Worm (Caenorhabditis elegans) whole organism, mixed stage, embryonic: ENCODE results near the gene hlh-30.

ENCODE experiments used
- blmp-1 ChIP-seq: fragments of 150-350 bp; optimal IDR thresholded peaks from 2 replicates; lab custom pipeline; 2014; ENCODE audit warnings: missing biosample characterization, missing genetic modification characterization
- elt-1 ChIP-seq: sonication (generic microtip); optimal IDR thresholded peaks from 2 replicates; lab custom pipeline; 2017; ENCODE audit warnings: missing genetic modification characterization, mild to moderate bottlenecking, missing compliant biosample characterization, antibody characterized with exemption, moderate library complexity, borderline replicate concordance; ENCODE audit not compliant: insufficient read depth
- flh-1 ChIP-seq: fragments of 200-800 bp; sonication (Bioruptor generic); optimal IDR thresholded peaks from 2 replicates; lab custom pipeline; 2018; ENCODE audit warnings: mild to moderate bottlenecking, missing genetic modification characterization, moderate library complexity, missing compliant biosample characterization
- mep-1 ChIP-seq: fragments of 150-350 bp; optimal IDR thresholded peaks from 2 replicates; lab custom pipeline; 2017; ENCODE audit warnings: missing biosample characterization, missing genetic modification reagents, missing genetic modification characterization, inconsistent platforms
- nhr-12 ChIP-seq: fragments of 150-350 bp; optimal IDR thresholded peaks from 2 replicates; lab custom pipeline; 2014; ENCODE audit warnings: missing biosample characterization, missing genetic modification characterization
- nhr-237 ChIP-seq: fragments of 150-350 bp; optimal IDR thresholded peaks from 2 replicates; lab custom pipeline; 2014; ENCODE audit warnings: missing biosample characterization, missing genetic modification characterization
- nhr-28 ChIP-seq: fragments of 150-350 bp; optimal IDR thresholded peaks from 2 replicates; lab custom pipeline; 2014; ENCODE audit warnings: missing biosample characterization, missing genetic modification characterization
- sem-2 ChIP-seq: fragments of 200-800 bp; sonication (Bioruptor generic); optimal IDR thresholded peaks from 2 replicates; lab custom pipeline; 2018; ENCODE audit warnings: mild to moderate bottlenecking, missing genetic modification characterization, missing compliant biosample characterization
- tbx-8 ChIP-seq: fragments of 200-800 bp; sonication (Bioruptor generic); optimal IDR thresholded peaks from 2 replicates; lab custom pipeline; 2018; ENCODE audit warnings: mild to moderate bottlenecking, missing genetic modification characterization, moderate library complexity, missing compliant biosample characterization
- unc-39 ChIP-seq: fragments of 150-350 bp; optimal IDR thresholded peaks from 2 replicates; lab custom pipeline; 2014; ENCODE audit warnings: missing biosample characterization, missing genetic modification characterization
- unc-62 ChIP-seq: fragments of 150-350 bp; optimal IDR thresholded peaks from 2 replicates; lab custom pipeline; 2014; ENCODE audit warnings: missing biosample characterization, missing genetic modification reagents, missing genetic modification characterization

- no peak for TF ChIP-seq flh-1 (GFP tag; lab: Kevin White, UChicago)
- no peak for TF ChIP-seq unc-39 (tag; lab: Kevin White, UChicago)
- no peak for TF ChIP-seq unc-62 (GFP tag; lab: Kevin White, UChicago)
- no peak for TF ChIP-seq tbx-8 (GFP tag; lab: Kevin White, UChicago)
- TF ChIP-seq sem-2 = no peak
- TF ChIP-seq blmp-1 (tag; lab: Kevin White, UChicago) = no peak
- TF ChIP-seq nhr-12 (tag; lab: Kevin White, UChicago) = no peak
- TF ChIP-seq elt-1 (tag; lab: Kevin White, UChicago) = no peak
- no peak for TF ChIP-seq nhr-28 (tag; lab: Kevin White, UChicago)
- no peak for TF ChIP-seq nhr-237 (tag; lab: Kevin White, UChicago)
- TF ChIP-seq mep-1 (tag; lab: Kevin White, UChicago) = no peak
Observed at ce11 chrIV:4005166-4005565, 29.6 kb downstream of the hlh-30 start.
